Worm (Caenorhabditis elegans) whole organism, L3 larva: ENCODE data around the gene ncr-2.
A peak's percentile ranks its signal among the peaks of the same experiment; 100 is the strongest.

ENCODE experiments used
- R02D3.7 ChIP-seq: fragments of 150-350 bp; optimal IDR thresholded peaks from 2 replicates; lab custom pipeline; 2014; ENCODE audit warnings: missing biosample characterization, missing genetic modification characterization
- ZK546.5 ChIP-seq: sonication (generic microtip); optimal IDR thresholded peaks from 2 replicates; lab custom pipeline; 2017; ENCODE audit warnings: missing biosample characterization, missing genetic modification characterization
- aly-2 ChIP-seq: fragments of 150-350 bp; optimal IDR thresholded peaks from 2 replicates; lab custom pipeline; 2014; ENCODE audit warnings: missing biosample characterization, missing genetic modification characterization
- ama-1 ChIP-seq: fragments of 150-350 bp; optimal IDR thresholded peaks from 2 replicates; lab custom pipeline; 2018
- ceh-16 ChIP-seq: sonication (generic microtip); optimal IDR thresholded peaks from 2 replicates; lab custom pipeline; 2017; ENCODE audit warnings: missing biosample characterization, missing genetic modification characterization
- ceh-28 ChIP-seq: fragments of 150-350 bp; optimal IDR thresholded peaks from 2 replicates; lab custom pipeline; 2014; ENCODE audit warnings: missing biosample characterization, missing genetic modification reagents, missing genetic modification characterization
- ceh-82 ChIP-seq: fragments of 150-350 bp; optimal IDR thresholded peaks from 2 replicates; lab custom pipeline; 2014; ENCODE audit warnings: missing biosample characterization, missing genetic modification characterization
- ceh-9 ChIP-seq: sonication (generic microtip); optimal IDR thresholded peaks from 2 replicates; lab custom pipeline; 2018; ENCODE audit warnings: missing biosample characterization, missing genetic modification characterization
- daf-12 ChIP-seq: fragments of 150-350 bp; optimal IDR thresholded peaks from 2 replicates; lab custom pipeline; 2014; ENCODE audit warnings: missing biosample characterization, missing genetic modification reagents, missing genetic modification characterization
- egl-5 ChIP-seq: fragments of 150-350 bp; optimal IDR thresholded peaks from 2 replicates; lab custom pipeline; 2017; ENCODE audit warnings: missing biosample characterization, missing genetic modification reagents, missing genetic modification characterization, inconsistent platforms
- elt-1 ChIP-seq: fragments of 150-350 bp; optimal IDR thresholded peaks from 2 replicates; lab custom pipeline; 2014; ENCODE audit warnings: missing biosample characterization, missing genetic modification characterization
- elt-2 ChIP-seq: sonication (generic microtip); optimal IDR thresholded peaks from 2 replicates; lab custom pipeline; 2016; ENCODE audit warnings: missing genetic modification reagents, mild to moderate bottlenecking, missing genetic modification characterization, missing compliant biosample characterization
- elt-3 ChIP-seq, 3 experiments: fragments of 150-350 bp in 1 of 3; sonication (generic microtip) in 2 of 3; optimal IDR thresholded peaks; 2 replicates in 2 of 3; 4 replicates in 1 of 3; lab custom pipeline; 2014 to 2017; ENCODE audit warnings: missing biosample characterization in 3 of 3, missing genetic modification characterization in 3 of 3
- eor-1 ChIP-seq, 2 experiments: fragments of 150-350 bp; optimal IDR thresholded peaks; 2 replicates each; lab custom pipeline; 2014 to 2018; ENCODE audit warnings: missing biosample characterization in 2 of 2, missing genetic modification characterization in 2 of 2
- fkh-10 ChIP-seq: sonication (generic microtip); optimal IDR thresholded peaks from 2 replicates; lab custom pipeline; 2017; ENCODE audit warnings: missing biosample characterization, missing genetic modification reagents, missing genetic modification characterization
- fkh-2 ChIP-seq: fragments of 150-350 bp; optimal IDR thresholded peaks from 2 replicates; lab custom pipeline; 2014; ENCODE audit warnings: missing biosample characterization, missing genetic modification reagents, missing genetic modification characterization
- fos-1 ChIP-seq: fragments of 150-350 bp; optimal IDR thresholded peaks from 2 replicates; lab custom pipeline; 2014; ENCODE audit warnings: missing biosample characterization, missing genetic modification characterization
- hmg-11 ChIP-seq: sonication (generic microtip); optimal IDR thresholded peaks from 2 replicates; lab custom pipeline; 2016; ENCODE audit warnings: missing genetic modification characterization, missing compliant biosample characterization
- jun-1 ChIP-seq: fragments of 150-350 bp; optimal IDR thresholded peaks from 2 replicates; lab custom pipeline; 2014; ENCODE audit warnings: missing biosample characterization, missing genetic modification reagents, missing genetic modification characterization
- lin-15B ChIP-seq: fragments of 150-350 bp; optimal IDR thresholded peaks from 2 replicates; lab custom pipeline; 2014; ENCODE audit warnings: missing biosample characterization, missing genetic modification characterization
- lin-39 ChIP-seq: fragments of 150-350 bp; optimal IDR thresholded peaks from 2 replicates; lab custom pipeline; 2018; ENCODE audit warnings: missing biosample characterization, missing genetic modification reagents, missing genetic modification characterization
- lsy-12 ChIP-seq: sonication (generic microtip); optimal IDR thresholded peaks from 2 replicates; lab custom pipeline; 2016; ENCODE audit warnings: mild to moderate bottlenecking, missing genetic modification characterization, missing compliant biosample characterization
- mml-1 ChIP-seq: fragments of 150-350 bp; sonication (generic microtip); optimal IDR thresholded peaks from 3 replicates; lab custom pipeline; 2014; ENCODE audit warnings: missing biosample characterization, missing genetic modification characterization
- nfya-1 ChIP-seq: sonication (generic microtip); optimal IDR thresholded peaks from 2 replicates; lab custom pipeline; 2017; ENCODE audit warnings: missing genetic modification characterization, mild to moderate bottlenecking, missing compliant biosample characterization, antibody characterized with exemption, moderate library complexity; ENCODE audit not compliant: insufficient read depth
- nhr-11 ChIP-seq: fragments of 150-350 bp; optimal IDR thresholded peaks from 2 replicates; lab custom pipeline; 2014; ENCODE audit warnings: missing biosample characterization, missing genetic modification characterization
- nhr-12 ChIP-seq: fragments of 150-350 bp; optimal IDR thresholded peaks from 2 replicates; lab custom pipeline; 2014; ENCODE audit warnings: missing biosample characterization, missing genetic modification characterization
- nhr-23 ChIP-seq: fragments of 150-350 bp; optimal IDR thresholded peaks from 2 replicates; lab custom pipeline; 2014; ENCODE audit warnings: missing biosample characterization, missing genetic modification reagents, missing genetic modification characterization
- nhr-237 ChIP-seq: fragments of 150-350 bp; optimal IDR thresholded peaks from 2 replicates; lab custom pipeline; 2014; ENCODE audit warnings: missing biosample characterization, missing genetic modification characterization
- nhr-25 ChIP-seq: sonication (generic microtip); optimal IDR thresholded peaks from 2 replicates; lab custom pipeline; 2017; ENCODE audit warnings: missing biosample characterization, missing genetic modification characterization
- nhr-28 ChIP-seq: fragments of 150-350 bp; optimal IDR thresholded peaks from 2 replicates; lab custom pipeline; 2014; ENCODE audit warnings: missing biosample characterization, missing genetic modification characterization
- nhr-43 ChIP-seq: sonication (generic microtip); optimal IDR thresholded peaks from 2 replicates; lab custom pipeline; 2016; ENCODE audit warnings: mild to moderate bottlenecking, missing genetic modification characterization, missing compliant biosample characterization; ENCODE audit not compliant: poor library complexity, severe bottlenecking
- nhr-67 ChIP-seq: fragments of 150-350 bp; optimal IDR thresholded peaks from 2 replicates; lab custom pipeline; 2014; ENCODE audit warnings: missing biosample characterization, missing genetic modification characterization
- nhr-77 ChIP-seq: fragments of 150-350 bp; optimal IDR thresholded peaks from 2 replicates; lab custom pipeline; 2014; ENCODE audit warnings: missing biosample characterization, missing genetic modification characterization
- pha-4 ChIP-seq: fragments of 150-350 bp; optimal IDR thresholded peaks from 2 replicates; lab custom pipeline; 2014; ENCODE audit warnings: missing biosample characterization, missing genetic modification reagents, missing genetic modification characterization
- pqm-1 ChIP-seq: fragments of 150-350 bp; optimal IDR thresholded peaks from 2 replicates; lab custom pipeline; 2017; ENCODE audit warnings: missing biosample characterization, missing genetic modification characterization, inconsistent platforms
- skn-1 ChIP-seq: fragments of 150-350 bp; optimal IDR thresholded peaks from 2 replicates; lab custom pipeline; 2014; ENCODE audit warnings: missing biosample characterization, missing genetic modification characterization
- snpc-4 ChIP-seq: fragments of 150-350 bp; optimal IDR thresholded peaks from 2 replicates; lab custom pipeline; 2014; ENCODE audit warnings: missing biosample characterization, missing genetic modification characterization
- tbx-2 ChIP-seq: sonication (generic microtip); optimal IDR thresholded peaks from 2 replicates; lab custom pipeline; 2016; ENCODE audit warnings: mild to moderate bottlenecking, missing genetic modification characterization, missing compliant biosample characterization
- zag-1 ChIP-seq: fragments of 150-350 bp; optimal IDR thresholded peaks from 2 replicates; lab custom pipeline; 2014; ENCODE audit warnings: missing biosample characterization, missing genetic modification characterization
- ztf-4 ChIP-seq: fragments of 150-350 bp; optimal IDR thresholded peaks from 2 replicates; lab custom pipeline; 2014; ENCODE audit warnings: missing biosample characterization, missing genetic modification characterization

ncr-2 gene

ce11 chrIII:8299734-8300133, 41.6 kb downstream of the ncr-2 start (continued):
- TF ChIP-seq ceh-16 (no peak), ama-1 (lab: Kevin White, UChicago) (no peak)

DNA sequence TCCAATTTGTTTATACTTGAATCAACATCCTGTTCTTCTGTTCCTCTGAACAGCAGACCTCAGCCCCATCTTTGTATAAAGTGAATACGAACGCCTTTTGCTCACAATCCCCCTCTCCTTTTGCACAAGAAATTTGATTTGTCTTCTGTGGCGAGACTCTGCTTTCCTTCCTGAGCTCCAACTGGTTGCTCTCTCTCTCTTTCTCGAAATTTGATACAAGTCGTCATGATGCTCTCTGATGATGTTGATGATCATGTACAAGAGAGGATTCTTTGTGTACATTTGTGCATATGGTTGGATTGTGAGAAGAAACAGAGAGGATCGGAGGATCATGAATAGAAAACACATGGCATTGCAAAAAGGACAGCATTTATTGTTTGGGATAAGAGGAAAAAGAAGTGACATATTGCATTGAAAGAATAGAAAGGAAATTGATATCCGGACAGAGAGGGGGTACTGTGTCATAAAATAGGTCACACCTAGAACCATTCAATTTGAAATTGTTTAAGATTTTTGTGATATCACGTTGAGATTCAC, 42.8 kb downstream of the ncr-2 start:
- TF ChIP-seq ceh-28 (tag; lab: Kevin White, UChicago) (no peak), aly-2 (tag; lab: Kevin White, UChicago) (no peak), lsy-12 (no peak), egl-5 (no peak), hmg-11 (tag; lab: Kevin White, UChicago) (no peak), ceh-9 (tag; lab: Kevin White, UChicago) (no peak), fkh-2 (no peak), zag-1 (tag; lab: Kevin White, UChicago) (no peak)

DNA sequence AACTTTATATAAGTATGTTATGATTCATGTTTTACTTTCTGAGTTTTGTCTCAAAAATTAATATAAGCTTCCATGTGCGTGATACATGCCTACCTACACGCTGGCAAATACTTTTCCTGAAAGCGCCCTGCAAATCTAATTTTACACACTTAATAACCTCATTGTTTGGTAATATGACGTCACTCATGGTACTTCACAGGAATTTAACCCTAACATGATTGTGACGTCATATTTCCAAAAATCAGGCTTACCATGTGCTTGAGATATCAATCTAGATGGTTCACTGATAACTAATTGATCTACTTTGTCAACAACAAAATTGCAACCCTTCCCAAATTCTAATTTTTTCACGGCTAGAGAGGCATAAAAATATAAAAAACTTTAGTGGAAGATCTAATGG, 45.3 kb downstream of the ncr-2 start:
- TF ChIP-seq pha-4 (tag; lab: Kevin White, UChicago) (no peak), lin-15B (no peak), snpc-4 (tag; lab: Kevin White, UChicago) (no peak), ztf-4 (tag; lab: Kevin White, UChicago) (no peak), ama-1 (lab: Kevin White, UChicago) (no peak), nhr-67 (tag; lab: Kevin White, UChicago) (no peak), ZK546.5 (tag; lab: Kevin White, UChicago) (no peak), egl-5 (no peak), nhr-12 (no peak), aly-2 (tag; lab: Kevin White, UChicago) (no peak)

DNA sequence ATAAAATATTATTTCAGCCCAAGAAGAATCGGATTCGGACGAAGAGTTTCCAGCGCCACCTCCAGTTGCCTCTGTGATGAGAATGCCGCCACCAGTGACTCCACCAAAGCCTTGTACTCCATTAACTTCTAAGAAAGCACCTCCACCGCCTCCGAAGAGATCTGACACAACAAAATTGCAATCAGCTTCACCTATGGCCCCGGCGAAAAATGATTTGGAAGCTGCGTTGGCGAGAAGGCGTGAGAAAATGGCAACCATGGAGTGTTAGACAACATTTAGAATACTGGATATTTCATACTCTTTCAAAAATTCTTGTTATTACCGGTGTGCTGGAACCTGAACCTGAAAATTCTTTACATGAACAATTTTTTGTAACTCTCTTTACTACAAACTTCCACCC, 47.2 kb downstream of the ncr-2 start:
- TF ChIP-seq pha-4 (tag; lab: Kevin White, UChicago) (no peak), nhr-77 (tag; lab: Kevin White, UChicago) (no peak), lin-15B (no peak)

ce11 chrIII:8305816-8306215, 47.7 kb downstream of the ncr-2 start:
- TF ChIP-seq nhr-237 = no peak
- TF ChIP-seq, all 47 proteins: peak for 0

DNA sequence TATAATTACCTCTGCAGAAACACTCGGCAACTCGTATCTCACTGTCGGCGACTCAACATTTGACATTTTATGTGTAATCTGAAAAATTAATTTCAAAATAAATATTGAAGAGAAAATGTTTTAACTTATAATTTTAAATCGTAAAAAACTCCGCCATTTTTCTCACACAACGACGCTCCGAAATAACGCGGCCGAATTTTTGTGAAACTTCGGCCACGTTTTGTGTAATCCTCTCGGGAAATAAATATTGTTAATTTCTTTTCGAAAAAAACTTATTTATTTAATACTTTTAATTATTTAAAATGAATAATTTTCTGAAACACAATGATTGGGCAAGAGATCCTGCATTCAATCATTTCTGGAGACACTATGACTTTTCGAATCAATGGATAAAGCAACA, 49.2 kb downstream of the ncr-2 start, which contains the start of the genes F10E9.7 and F10E9.5:
TSS of gene F10E9.7 (minus strand) at position 86 of the 400 bp plus-strand sequence.
TSS of gene F10E9.5 (plus strand) at position 237 of the 400 bp plus-strand sequence.
- TF ChIP-seq lsy-12 = peak; percentile 89
- peak; percentile 56 for TF ChIP-seq tbx-2 (tag; lab: Kevin White, UChicago)
- no peak for TF ChIP-seq elt-3 (tag; optimal IDR thresholded peaks at IDR 0.05; lab: Kevin White, UChicago)
- peak; percentile 96 for TF ChIP-seq nhr-23
- no peak for TF ChIP-seq nhr-28 (tag; lab: Kevin White, UChicago)
- peak; percentile 60 for TF ChIP-seq nhr-67 (tag; lab: Kevin White, UChicago)
- no peak for TF ChIP-seq nhr-11 (tag; lab: Kevin White, UChicago)
- TF ChIP-seq nhr-43 (tag; lab: Kevin White, UChicago) = peak; percentile 97
- peak; percentile 17 for TF ChIP-seq elt-1 (tag; lab: Kevin White, UChicago)
- TF ChIP-seq nhr-25 = peak; percentile 57
- TF ChIP-seq daf-12 (tag; lab: Kevin White, UChicago) = no peak
- peak; percentile 68 for TF ChIP-seq egl-5
- TF ChIP-seq eor-1 (tag; optimal IDR thresholded peaks at IDR 0.05; lab: Kevin White, UChicago) = peak in 1 of 2 experiments; percentile 49
- TF ChIP-seq ceh-28 (tag; lab: Kevin White, UChicago) = peak; percentile 32
- peak; percentile 27 for TF ChIP-seq pqm-1 (tag; lab: Kevin White, UChicago)
- TF ChIP-seq pha-4 (tag; lab: Kevin White, UChicago) = peak; percentile 96
- TF ChIP-seq skn-1 (tag; lab: Kevin White, UChicago) = peak; percentile 58
- peak; percentile 55 for TF ChIP-seq R02D3.7 (tag; lab: Kevin White, UChicago)
- peak; percentile 58 for TF ChIP-seq ceh-82 (tag; lab: Kevin White, UChicago)
- peak; percentile 62 for TF ChIP-seq lin-39 (tag; lab: Kevin White, UChicago)
- no peak for TF ChIP-seq jun-1
- TF ChIP-seq fkh-10 (GFP tag; lab: Kevin White, UChicago) = peak; percentile 30
- no peak for TF ChIP-seq zag-1 (tag; lab: Kevin White, UChicago)
- TF ChIP-seq mml-1 (tag; lab: Kevin White, UChicago) = no peak
- peak; percentile 53 for TF ChIP-seq elt-2 (tag; lab: Kevin White, UChicago)
- TF ChIP-seq lin-15B = peak; percentile 97
- TF ChIP-seq fkh-2 = no peak
- peak; percentile 71 for TF ChIP-seq hmg-11 (tag; lab: Kevin White, UChicago)
- no peak for TF ChIP-seq fos-1 (tag; lab: Kevin White, UChicago)
- peak; percentile 86 for TF ChIP-seq snpc-4 (tag; lab: Kevin White, UChicago)
- TF ChIP-seq nfya-1 (tag; lab: Kevin White, UChicago) = peak; percentile 89
- no peak for TF ChIP-seq aly-2 (tag; lab: Kevin White, UChicago)
